Worm (Caenorhabditis elegans) whole organism, mixed stage, embryonic: ENCODE results near the gene clec-194.
A peak's percentile ranks its signal among the peaks of the same experiment; 100 is the strongest.

Experiments used
- M03D4.4 ChIP-seq: sonication (generic microtip); optimal IDR thresholded peaks from 2 replicates; lab custom pipeline; 2017; ENCODE audit warnings: mild to moderate bottlenecking, missing genetic modification characterization, missing compliant biosample characterization
- bed-3 ChIP-seq: fragments of 200-800 bp; sonication (Bioruptor generic); optimal IDR thresholded peaks from 3 replicates; lab custom pipeline; 2018; ENCODE audit warnings: mild to moderate bottlenecking, missing genetic modification characterization, moderate library complexity, missing compliant biosample characterization
- blmp-1 ChIP-seq: fragments of 150-350 bp; optimal IDR thresholded peaks from 2 replicates; lab custom pipeline; 2014; ENCODE audit warnings: missing biosample characterization, missing genetic modification characterization
- ceh-39 ChIP-seq: fragments of 150-350 bp; optimal IDR thresholded peaks from 2 replicates; lab custom pipeline; 2014; ENCODE audit warnings: missing biosample characterization, missing genetic modification characterization
- ceh-43 ChIP-seq: fragments of 200-800 bp; sonication (Bioruptor generic); optimal IDR thresholded peaks from 2 replicates; lab custom pipeline; 2018; ENCODE audit warnings: mild to moderate bottlenecking, missing genetic modification characterization, moderate library complexity, missing compliant biosample characterization
- ceh-83 ChIP-seq: fragments of 200-800 bp; sonication (Bioruptor generic); optimal IDR thresholded peaks from 2 replicates; lab custom pipeline; 2018; ENCODE audit warnings: mild to moderate bottlenecking, missing genetic modification characterization, missing compliant biosample characterization
- ces-1 ChIP-seq: fragments of 150-350 bp; optimal IDR thresholded peaks from 2 replicates; lab custom pipeline; 2014; ENCODE audit warnings: missing biosample characterization, missing genetic modification reagents, missing genetic modification characterization
- cnd-1 ChIP-seq: fragments of 200-800 bp; sonication (Bioruptor generic); optimal IDR thresholded peaks from 2 replicates; lab custom pipeline; 2018; ENCODE audit warnings: mild to moderate bottlenecking, missing genetic modification characterization, missing compliant biosample characterization
- drap-1 ChIP-seq: fragments of 200-800 bp; sonication (Bioruptor generic); optimal IDR thresholded peaks from 3 replicates; lab custom pipeline; 2018; ENCODE audit warnings: mild to moderate bottlenecking, missing genetic modification characterization, missing compliant biosample characterization
- flh-1 ChIP-seq: fragments of 200-800 bp; sonication (Bioruptor generic); optimal IDR thresholded peaks from 2 replicates; lab custom pipeline; 2018; ENCODE audit warnings: mild to moderate bottlenecking, missing genetic modification characterization, moderate library complexity, missing compliant biosample characterization
- ham-2 ChIP-seq: fragments of 200-800 bp; sonication (Bioruptor generic); optimal IDR thresholded peaks from 2 replicates; lab custom pipeline; 2018; ENCODE audit warnings: mild to moderate bottlenecking, missing genetic modification characterization, missing compliant biosample characterization
- hlh-1 ChIP-seq: fragments of 150-350 bp; optimal IDR thresholded peaks from 2 replicates; lab custom pipeline; 2014; ENCODE audit warnings: missing biosample characterization, missing genetic modification reagents, missing genetic modification characterization
- lin-13 ChIP-seq: fragments of 150-350 bp; optimal IDR thresholded peaks from 2 replicates; lab custom pipeline; 2014; ENCODE audit warnings: missing biosample characterization, missing genetic modification characterization
- lin-32 ChIP-seq: fragments of 200-800 bp; sonication (Bioruptor generic); optimal IDR thresholded peaks from 2 replicates; lab custom pipeline; 2018; ENCODE audit warnings: mild to moderate bottlenecking, missing genetic modification characterization, missing compliant biosample characterization
- lsy-2 ChIP-seq: fragments of 150-350 bp; optimal IDR thresholded peaks from 2 replicates; lab custom pipeline; 2014; ENCODE audit warnings: missing biosample characterization, missing genetic modification characterization
- mab-5 ChIP-seq: fragments of 150-350 bp; optimal IDR thresholded peaks from 2 replicates; lab custom pipeline; 2014; ENCODE audit warnings: missing biosample characterization, missing genetic modification characterization
- mep-1 ChIP-seq: fragments of 150-350 bp; optimal IDR thresholded peaks from 2 replicates; lab custom pipeline; 2017; ENCODE audit warnings: missing biosample characterization, missing genetic modification reagents, missing genetic modification characterization, inconsistent platforms
- nhr-12 ChIP-seq: fragments of 150-350 bp; optimal IDR thresholded peaks from 2 replicates; lab custom pipeline; 2014; ENCODE audit warnings: missing biosample characterization, missing genetic modification characterization
- nhr-2 ChIP-seq: fragments of 150-350 bp; optimal IDR thresholded peaks from 2 replicates; lab custom pipeline; 2014; ENCODE audit warnings: missing biosample characterization, missing genetic modification characterization
- nhr-237 ChIP-seq: fragments of 150-350 bp; optimal IDR thresholded peaks from 2 replicates; lab custom pipeline; 2014; ENCODE audit warnings: missing biosample characterization, missing genetic modification characterization
- nhr-76 ChIP-seq: sonication (generic microtip); optimal IDR thresholded peaks from 2 replicates; lab custom pipeline; 2017; ENCODE audit warnings: missing biosample characterization, missing genetic modification characterization
- pha-4 ChIP-seq: fragments of 150-350 bp; optimal IDR thresholded peaks from 2 replicates; lab custom pipeline; 2018; ENCODE audit warnings: missing biosample characterization, missing genetic modification reagents, missing genetic modification characterization
- sem-2 ChIP-seq: fragments of 200-800 bp; sonication (Bioruptor generic); optimal IDR thresholded peaks from 2 replicates; lab custom pipeline; 2018; ENCODE audit warnings: mild to moderate bottlenecking, missing genetic modification characterization, missing compliant biosample characterization
- snpc-4 ChIP-seq: fragments of 150-350 bp; optimal IDR thresholded peaks from 2 replicates; lab custom pipeline; 2014; ENCODE audit warnings: missing biosample characterization, missing genetic modification characterization
- sptf-1 ChIP-seq: sonication (generic microtip); optimal IDR thresholded peaks from 2 replicates; lab custom pipeline; 2017; ENCODE audit warnings: mild to moderate bottlenecking, missing genetic modification characterization, moderate library complexity, missing compliant biosample characterization
- tbx-8 ChIP-seq: fragments of 200-800 bp; sonication (Bioruptor generic); optimal IDR thresholded peaks from 2 replicates; lab custom pipeline; 2018; ENCODE audit warnings: mild to moderate bottlenecking, missing genetic modification characterization, moderate library complexity, missing compliant biosample characterization
- unc-39 ChIP-seq: fragments of 150-350 bp; optimal IDR thresholded peaks from 2 replicates; lab custom pipeline; 2014; ENCODE audit warnings: missing biosample characterization, missing genetic modification characterization
- unc-62 ChIP-seq: fragments of 150-350 bp; optimal IDR thresholded peaks from 2 replicates; lab custom pipeline; 2014; ENCODE audit warnings: missing biosample characterization, missing genetic modification reagents, missing genetic modification characterization
- zip-8 ChIP-seq: fragments of 150-350 bp; optimal IDR thresholded peaks from 2 replicates; lab custom pipeline; 2014; ENCODE audit warnings: missing biosample characterization, missing genetic modification characterization
- ztf-11 ChIP-seq: fragments of 150-350 bp; optimal IDR thresholded peaks from 2 replicates; lab custom pipeline; 2014; ENCODE audit warnings: missing biosample characterization, missing genetic modification characterization

clec-194 gene

ce11 chrIV:16831366-16831765 is at the start of gene clec-194:
TSS of gene clec-194 (plus strand) at chrIV:16831666.
- TF ChIP-seq cnd-1 (tag; lab: Kevin White, UChicago) (no peak), unc-62 (no peak), mab-5 (tag; lab: Kevin White, UChicago) (no peak), ces-1 (GFP tag; lab: Kevin White, UChicago) (no peak), ceh-39 (tag; lab: Kevin White, UChicago) (no peak), hlh-1 (tag; lab: Kevin White, UChicago) (no peak), blmp-1 (tag; lab: Kevin White, UChicago) (no peak), zip-8 (tag; lab: Kevin White, UChicago) (no peak), ceh-83 (GFP tag; lab: Kevin White, UChicago) (no peak), unc-39 (no peak), nhr-237 (no peak), mep-1 (tag; lab: Kevin White, UChicago) (no peak), flh-1 (no peak), drap-1 (GFP tag; lab: Kevin White, UChicago) (no peak), sem-2 (GFP tag; lab: Kevin White, UChicago) (no peak), ceh-43 (GFP tag; lab: Kevin White, UChicago) (no peak), ham-2 (GFP tag; lab: Kevin White, UChicago) (no peak), M03D4.4 (tag; lab: Kevin White, UChicago) (no peak), lin-13 (tag; lab: Kevin White, UChicago) (no peak)
- TF ChIP-seq, all 35 proteins: peak for 0

- no peak for TF ChIP-seq snpc-4
These were observed 44.4 kb upstream of the clec-194 start, which contains the start of gene Y43D4A.6 for ce11 chrIV:16787024-16787423. TSS of gene Y43D4A.6 (plus strand) at chrIV:16787324.

DNA sequence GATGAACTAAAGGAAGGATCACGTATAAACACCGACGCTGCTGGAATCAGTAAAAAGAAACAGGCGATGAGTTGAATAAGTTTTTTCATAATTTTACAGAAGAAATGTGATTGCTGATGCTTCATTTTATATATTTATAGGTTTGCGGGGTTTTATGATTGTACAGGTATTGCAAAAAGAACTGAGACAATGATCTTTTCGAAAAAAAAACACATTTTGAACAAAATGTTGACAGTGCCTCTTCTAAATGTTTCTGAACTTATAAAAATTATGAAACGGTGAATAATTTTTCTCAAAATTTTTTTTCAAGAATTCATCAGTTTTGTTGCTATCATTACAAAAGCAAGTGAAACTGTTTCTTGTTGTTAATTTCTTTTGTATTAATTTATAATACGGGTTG is 25.1 kb upstream of the clec-194 start, which contains the start of gene clec-193:
Gene clec-193, minus strand, starts transcription at position 101 of the 400 bp plus-strand sequence.
- TF ChIP-seq drap-1 (GFP tag; lab: Kevin White, UChicago) (no peak), sptf-1 (tag; lab: Kevin White, UChicago) (no peak), lin-32 (GFP tag; lab: Kevin White, UChicago) (no peak), ceh-43 (GFP tag; lab: Kevin White, UChicago) (no peak), nhr-76 (no peak), unc-62 (no peak), sem-2 (GFP tag; lab: Kevin White, UChicago) (no peak), pha-4 (no peak), tbx-8 (GFP tag; lab: Kevin White, UChicago) (no peak), hlh-1 (tag; lab: Kevin White, UChicago) (no peak), zip-8 (tag; lab: Kevin White, UChicago) (no peak), snpc-4 (no peak), bed-3 (GFP tag; lab: Kevin White, UChicago) (no peak), nhr-2 (no peak), M03D4.4 (tag; lab: Kevin White, UChicago) (no peak)

- TF ChIP-seq ces-1 (GFP tag; lab: Kevin White, UChicago) (peak; percentile 43), nhr-237 (no peak)
These were observed 19.4 kb upstream of the clec-194 start for ce11 chrIV:16812116-16812515.

DNA sequence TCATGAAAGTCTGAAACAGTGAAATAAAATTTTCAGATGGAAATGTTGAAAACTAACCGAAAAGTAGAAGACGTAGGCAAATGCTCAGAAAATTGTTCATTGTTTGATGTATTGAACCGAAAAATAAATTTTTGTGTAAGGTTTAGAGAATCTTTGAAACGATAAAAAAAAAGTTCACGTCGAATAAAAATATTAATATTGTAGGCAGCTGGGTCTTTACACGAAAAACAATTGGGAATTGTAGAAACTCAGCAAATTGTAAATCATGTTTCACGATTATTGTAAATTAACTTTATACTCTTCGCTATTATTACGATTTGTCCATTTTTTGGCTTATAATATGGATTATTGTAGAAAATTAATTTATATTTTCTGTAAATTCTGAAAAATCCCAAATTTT is 17.6 kb upstream of the clec-194 start, which contains the start of gene Y116A8A.2:
Gene Y116A8A.2, minus strand, starts transcription at position 101 of the 400 bp plus-strand sequence.
- TF ChIP-seq drap-1 (GFP tag; lab: Kevin White, UChicago), result no peak
- no peak for TF ChIP-seq ztf-11 (tag; lab: Kevin White, UChicago)
- no peak for TF ChIP-seq ceh-43 (GFP tag; lab: Kevin White, UChicago)
- no peak for TF ChIP-seq lsy-2 (tag; lab: Kevin White, UChicago)
- TF ChIP-seq ham-2 (GFP tag; lab: Kevin White, UChicago), result no peak
- no peak for TF ChIP-seq ceh-83 (GFP tag; lab: Kevin White, UChicago)

- no peak for TF ChIP-seq nhr-2
- no peak for TF ChIP-seq cnd-1 (tag; lab: Kevin White, UChicago)
- no peak for TF ChIP-seq lin-13 (tag; lab: Kevin White, UChicago)
- no peak for TF ChIP-seq mep-1 (tag; lab: Kevin White, UChicago)
- no peak for TF ChIP-seq ham-2 (GFP tag; lab: Kevin White, UChicago)
- no peak for TF ChIP-seq ceh-43 (GFP tag; lab: Kevin White, UChicago)
- TF ChIP-seq unc-39, result no peak
- no peak for TF ChIP-seq blmp-1 (tag; lab: Kevin White, UChicago)
- no peak for TF ChIP-seq nhr-12 (tag; lab: Kevin White, UChicago)
- TF ChIP-seq flh-1, result no peak
- TF ChIP-seq sem-2 (GFP tag; lab: Kevin White, UChicago), result no peak
- TF ChIP-seq ces-1 (GFP tag; lab: Kevin White, UChicago), result no peak
- no peak for TF ChIP-seq drap-1 (GFP tag; lab: Kevin White, UChicago)
- no peak for TF ChIP-seq tbx-8 (GFP tag; lab: Kevin White, UChicago)
- no peak for TF ChIP-seq snpc-4
These were observed 8.9 kb upstream of the clec-194 start, which contains the start of gene Y116A8A.4 for ce11 chrIV:16822529-16822928. TSS of gene Y116A8A.4 (plus strand) at chrIV:16822829.
